Fruit fly (Drosophila melanogaster) whole organism, embryonic: ENCODE measurements around the gene CG12171.

Experiments
- Atf6 ChIP-seq: fragments of 200-800 bp; sonication (Bioruptor generic); IDR thresholded peaks from 2 replicates; pipeline ENCODE4 v1.3.6; 2022; ENCODE audit warnings: missing biosample characterization, missing genetic modification characterization
- B-H2 ChIP-seq: fragments of 200-800 bp; sonication (Bioruptor generic); optimal IDR thresholded peaks from 2 replicates; lab custom pipeline; 2018; ENCODE audit warnings: missing biosample characterization, mild to moderate bottlenecking, missing genetic modification characterization
- CG10209 ChIP-seq: fragments of 200-800 bp; sonication (Bioruptor generic); optimal IDR thresholded peaks from 3 replicates; lab custom pipeline; 2017; ENCODE audit warnings: missing biosample characterization, mild to moderate bottlenecking, missing genetic modification characterization, missing genetic modification reagents
- CG11456 ChIP-seq: fragments of 200-800 bp; sonication (Bioruptor generic); IDR thresholded peaks from 3 replicates; pipeline ENCODE4 v1.3.6; 2022; ENCODE audit warnings: missing biosample characterization, missing genetic modification characterization
- CG12071 ChIP-seq: fragments of 200-800 bp; sonication (Bioruptor generic); optimal IDR thresholded peaks from 3 replicates; lab custom pipeline; 2018; ENCODE audit warnings: missing biosample characterization, mild to moderate bottlenecking, missing genetic modification characterization
- CG12236 ChIP-seq: fragments of 200-800 bp; sonication (Bioruptor generic); optimal IDR thresholded peaks from 2 replicates; lab custom pipeline; 2016; ENCODE audit warnings: missing biosample characterization, missing genetic modification characterization
- CG13894 ChIP-seq: fragments of 200-800 bp; sonication (Bioruptor generic); optimal IDR thresholded peaks from 3 replicates; lab custom pipeline; 2018; ENCODE audit warnings: missing biosample characterization, mild to moderate bottlenecking, missing genetic modification characterization, moderate library complexity
- CG1602 ChIP-seq: fragments of 200-800 bp; sonication (Bioruptor generic); optimal IDR thresholded peaks from 3 replicates; lab custom pipeline; 2016; ENCODE audit warnings: missing biosample characterization, missing genetic modification characterization
- CG16863 ChIP-seq: fragments of 200-800 bp; sonication (Bioruptor generic); optimal IDR thresholded peaks from 3 replicates; lab custom pipeline; 2016; ENCODE audit warnings: missing biosample characterization, missing genetic modification characterization
- CG17359 ChIP-seq: fragments of 200-800 bp; sonication (Bioruptor generic); optimal IDR thresholded peaks from 3 replicates; lab custom pipeline; 2018; ENCODE audit warnings: missing biosample characterization, mild to moderate bottlenecking, missing genetic modification characterization, moderate library complexity
- CG17912 ChIP-seq: fragments of 200-800 bp; sonication (Bioruptor generic); optimal IDR thresholded peaks from 2 replicates; lab custom pipeline; 2018; ENCODE audit warnings: missing biosample characterization, mild to moderate bottlenecking, missing genetic modification characterization
- CG18011 ChIP-seq: fragments of 200-800 bp; sonication (Bioruptor generic); optimal IDR thresholded peaks from 2 replicates; lab custom pipeline; 2017; ENCODE audit warnings: missing biosample characterization, missing genetic modification characterization, mild to moderate bottlenecking, moderate library complexity, missing genotype
- CG30020 ChIP-seq: fragments of 200-800 bp; optimal IDR thresholded peaks from 2 replicates; lab custom pipeline; 2019; ENCODE audit warnings: missing biosample characterization, mild to moderate bottlenecking, missing genetic modification characterization, moderate library complexity
- CG31365 ChIP-seq: fragments of 200-800 bp; sonication (Bioruptor generic); optimal IDR thresholded peaks from 2 replicates; lab custom pipeline; 2018; ENCODE audit warnings: missing biosample characterization, mild to moderate bottlenecking, missing genetic modification characterization
- CG3407 ChIP-seq: fragments of 200-800 bp; sonication (Bioruptor generic); optimal IDR thresholded peaks from 2 replicates; lab custom pipeline; 2018; ENCODE audit warnings: missing biosample characterization, mild to moderate bottlenecking, missing genetic modification characterization
- CG4328 ChIP-seq: fragments of 200-800 bp; sonication (Bioruptor generic); optimal IDR thresholded peaks from 3 replicates; lab custom pipeline; 2017; ENCODE audit warnings: missing biosample characterization, missing genetic modification reagents, missing genetic modification characterization
- CG6654 ChIP-seq: fragments of 200-800 bp; sonication (Bioruptor generic); optimal IDR thresholded peaks from 2 replicates; lab custom pipeline; 2017; ENCODE audit warnings: missing biosample characterization, mild to moderate bottlenecking, missing genetic modification characterization
- CG7963 ChIP-seq: fragments of 200-800 bp; sonication (Bioruptor generic); IDR thresholded peaks from 3 replicates; pipeline ENCODE4 v1.3.6; 2022; ENCODE audit warnings: missing biosample characterization, missing genetic modification characterization; ENCODE audit not compliant: partially characterized antibody
- CHES-1-like ChIP-seq: fragments of 200-800 bp; sonication (Bioruptor generic); optimal IDR thresholded peaks from 2 replicates; lab custom pipeline; 2016; ENCODE audit warnings: missing biosample characterization, missing genetic modification characterization
- Chrac-16 ChIP-seq: fragments of 200-800 bp; sonication (Bioruptor generic); optimal IDR thresholded peaks from 3 replicates; lab custom pipeline; 2016; ENCODE audit warnings: missing biosample characterization, missing genetic modification characterization
- HmgD ChIP-seq: fragments of 200-800 bp; sonication (Bioruptor generic); optimal IDR thresholded peaks from 3 replicates; lab custom pipeline; 2016; ENCODE audit warnings: missing biosample characterization, missing genetic modification characterization
- Hmx ChIP-seq: fragments of 200-800 bp; sonication (Bioruptor generic); optimal IDR thresholded peaks from 2 replicates; lab custom pipeline; 2016; ENCODE audit warnings: missing biosample characterization, missing genetic modification characterization
- Hr39 ChIP-seq: fragments of >200 bp; optimal IDR thresholded peaks from 2 replicates; lab custom pipeline; 2017
- Max ChIP-seq: fragments of 200-800 bp; sonication (Bioruptor generic); optimal IDR thresholded peaks from 2 replicates; lab custom pipeline; 2016; ENCODE audit warnings: missing biosample characterization, mild to moderate bottlenecking, missing genetic modification characterization
- NFAT ChIP-seq: fragments of 200-800 bp; sonication (Bioruptor generic); IDR thresholded peaks from 2 replicates; pipeline ENCODE4 v1.3.6; 2022; ENCODE audit warnings: missing biosample characterization, missing genetic modification characterization
- Taf1 ChIP-seq: fragments of 200-800 bp; sonication (Bioruptor generic); IDR thresholded peaks from 2 replicates; pipeline ENCODE4 v1.3.6; 2022; ENCODE audit warnings: missing biosample characterization, missing genetic modification characterization
- Trl ChIP-seq, 3 experiments: fragments of >200 bp in 2 of 3; fragments of 200-800 bp in 1 of 3; sonication (Bioruptor generic) in 1 of 3; optimal IDR thresholded peaks; 2 replicates in 1 of 3; 3 replicates in 2 of 3; lab custom pipeline; 2016 to 2017; ENCODE audit warnings: missing biosample characterization in 1 of 3, missing genetic modification characterization in 1 of 3
- bbx ChIP-seq: fragments of 200-800 bp; sonication (Bioruptor generic); IDR thresholded peaks from 2 replicates; pipeline ENCODE4 v1.3.6; 2022; ENCODE audit warnings: missing biosample characterization, missing genetic modification characterization; ENCODE audit not compliant: partially characterized antibody
- bcd ChIP-seq: fragments of 200-800 bp; sonication (Bioruptor generic); optimal IDR thresholded peaks from 2 replicates; lab custom pipeline; 2017; ENCODE audit warnings: missing biosample characterization, mild to moderate bottlenecking, missing genetic modification characterization
- cato ChIP-seq: fragments of 200-800 bp; sonication (Bioruptor generic); optimal IDR thresholded peaks from 2 replicates; lab custom pipeline; 2016; ENCODE audit warnings: missing biosample characterization, missing genetic modification characterization, borderline replicate concordance
- crol ChIP-seq: fragments of 200-800 bp; sonication (Bioruptor generic); IDR thresholded peaks from 2 replicates; pipeline ENCODE4 v1.3.6; 2022; ENCODE audit warnings: missing biosample characterization, missing genetic modification characterization
- da ChIP-seq: fragments of 200-800 bp; sonication (Bioruptor generic); optimal IDR thresholded peaks from 2 replicates; lab custom pipeline; 2016; ENCODE audit warnings: missing biosample characterization, missing genetic modification characterization
- dan ChIP-seq: fragments of 200-800 bp; sonication (Bioruptor generic); IDR thresholded peaks from 2 replicates; pipeline ENCODE4 v1.3.6; 2022; ENCODE audit warnings: missing biosample characterization, missing genetic modification characterization
- dm ChIP-seq: fragments of 200-800 bp; sonication (Bioruptor generic); optimal IDR thresholded peaks from 3 replicates; lab custom pipeline; 2016; ENCODE audit warnings: missing biosample characterization, missing genetic modification characterization
- dpn ChIP-seq, 2 experiments: fragments of 200-800 bp; sonication (Bioruptor generic); optimal IDR thresholded peaks; 3 replicates each; lab custom pipeline; 2016; ENCODE audit warnings: missing biosample characterization in 2 of 2, missing genetic modification characterization in 2 of 2
- eyg ChIP-seq: fragments of 200-800 bp; sonication (Bioruptor generic); optimal IDR thresholded peaks from 3 replicates; lab custom pipeline; 2016; ENCODE audit warnings: missing biosample characterization, missing genetic modification characterization
- fd102C ChIP-seq: fragments of 200-800 bp; sonication (Bioruptor generic); optimal IDR thresholded peaks from 2 replicates; lab custom pipeline; 2018; ENCODE audit warnings: missing biosample characterization, mild to moderate bottlenecking, missing genetic modification characterization, moderate library complexity
- gcm ChIP-seq: fragments of 200-800 bp; sonication (Bioruptor generic); optimal IDR thresholded peaks from 2 replicates; lab custom pipeline; 2019; ENCODE audit warnings: missing biosample characterization, mild to moderate bottlenecking, missing genetic modification characterization, moderate library complexity
- lbe ChIP-seq: fragments of 200-800 bp; sonication (Bioruptor generic); optimal IDR thresholded peaks from 2 replicates; lab custom pipeline; 2016; ENCODE audit warnings: missing biosample characterization, mild to moderate bottlenecking, missing genetic modification characterization
- lov ChIP-seq, 2 experiments: fragments of 200-800 bp in 1 of 2; fragments of >200 bp in 1 of 2; sonication (Bioruptor generic) in 1 of 2; IDR thresholded peaks in 1 of 2; optimal IDR thresholded peaks in 1 of 2; 2 replicates in 1 of 2; 3 replicates in 1 of 2; pipeline versions ENCODE4 v1.3.6 to Lab custom; 2017 to 2022; ENCODE audit warnings: missing biosample characterization in 1 of 2, missing genetic modification characterization in 1 of 2
- nerfin-1 ChIP-seq: fragments of 200-800 bp; sonication (Bioruptor generic); optimal IDR thresholded peaks from 3 replicates; lab custom pipeline; 2019; ENCODE audit warnings: missing biosample characterization, mild to moderate bottlenecking, missing genetic modification characterization, moderate library complexity
- psq ChIP-seq: fragments of 200-800 bp; sonication (Bioruptor generic); optimal IDR thresholded peaks from 2 replicates; lab custom pipeline; 2017; ENCODE audit warnings: missing biosample characterization, missing genetic modification characterization
- seq ChIP-seq: fragments of 200-800 bp; sonication (Bioruptor generic); IDR thresholded peaks from 2 replicates; pipeline ENCODE4 v1.3.6; 2022; ENCODE audit warnings: missing biosample characterization, missing genetic modification characterization
- so ChIP-seq: fragments of 200-800 bp; sonication (Bioruptor generic); IDR thresholded peaks from 3 replicates; pipeline ENCODE4 v1.3.6; 2022; ENCODE audit warnings: missing biosample characterization, missing genetic modification characterization
- ttk ChIP-seq: fragments of 200-800 bp; sonication (Bioruptor generic); IDR thresholded peaks from 2 replicates; pipeline ENCODE4 v2.1.2; 2022; ENCODE audit warnings: missing biosample characterization, missing genetic modification characterization
- unc-4 ChIP-seq: fragments of 200-800 bp; sonication (Bioruptor generic); IDR thresholded peaks from 2 replicates; pipeline ENCODE4 v1.3.6; 2022; ENCODE audit warnings: missing biosample characterization, missing genetic modification characterization; ENCODE audit not compliant: partially characterized antibody
- wdn ChIP-seq: fragments of 200-800 bp; sonication (Bioruptor generic); IDR thresholded peaks from 2 replicates; pipeline ENCODE4 v1.3.6; 2022; ENCODE audit warnings: missing biosample characterization, missing genetic modification characterization
- wek ChIP-seq: fragments of 200-800 bp; sonication (Bioruptor generic); optimal IDR thresholded peaks from 3 replicates; lab custom pipeline; 2018; ENCODE audit warnings: missing biosample characterization, mild to moderate bottlenecking, missing genetic modification characterization, moderate library complexity
- z ChIP-seq: fragments of 200-800 bp; sonication (Bioruptor generic); IDR thresholded peaks from 3 replicates; pipeline ENCODE4 v1.3.6; 2022; ENCODE audit warnings: missing biosample characterization, missing genetic modification characterization

Gene CG12171

dm6 chr3R:5672658-5673217 is 39.3 kb downstream of the CG12171 start (continued):
- TF ChIP-seq crol (GFP tag; lab: Robert Waterston, UW), result peak; percentile 86
- TF ChIP-seq CG18011 (GFP tag; lab: Kevin White, UChicago), result peak; percentile 63
- no peak for TF ChIP-seq CG7963 (GFP tag; lab: Robert Waterston, UW)
- TF ChIP-seq Trl (optimal IDR thresholded peaks at IDR 0.05; lab: Kevin White, UChicago), result peak in 1 of 2 experiments; percentile 62
- peak; percentile 74 for TF ChIP-seq Trl (GFP tag; optimal IDR thresholded peaks at IDR 0.05; lab: Kevin White, UChicago)
- TF ChIP-seq Hmx (GFP tag; lab: Kevin White, UChicago), result no peak
- TF ChIP-seq CG12236 (GFP tag; lab: Kevin White, UChicago), result peak; percentile 50
- TF ChIP-seq CG30020, result peak; percentile 21
- 0 out of 2 replicates have a peak, but pooled peaks have one; percentile 24 for TF ChIP-seq wdn (GFP tag; lab: Robert Waterston, UW)
- no peak for TF ChIP-seq CG11456 (GFP tag; lab: Robert Waterston, UW)
- peak; percentile 93 for TF ChIP-seq CG17912 (GFP tag; lab: Kevin White, UChicago)
- peak; percentile 91 for TF ChIP-seq CG3407
- peak; percentile 12 for TF ChIP-seq lbe
- TF ChIP-seq so (GFP tag; lab: Robert Waterston, UW), result peak; percentile 68; the same call in 1 of the 3 replicates
- no peak for TF ChIP-seq NFAT (GFP tag; lab: Robert Waterston, UW)
- peak; percentile 78 for TF ChIP-seq CG10209 (GFP tag; lab: Kevin White, UChicago)
- TF ChIP-seq Chrac-16 (GFP tag; lab: Kevin White, UChicago), result no peak
- TF ChIP-seq HmgD, result peak; percentile 11
- TF ChIP-seq CG6654, result peak; percentile 25
- peak; percentile 48; the same call in 1 of the 2 replicates for TF ChIP-seq seq (GFP tag; lab: Robert Waterston, UW)
- TF ChIP-seq CG17359 (tag; lab: Kevin White, UChicago), result peak; percentile 82
- peak; percentile 67 for TF ChIP-seq fd102C (GFP tag; lab: Kevin White, UChicago)
- 0 out of 2 replicates have a peak, but pooled peaks have one; percentile 18 for TF ChIP-seq unc-4 (GFP tag; lab: Robert Waterston, UW)
- TF ChIP-seq B-H2 (GFP tag; lab: Kevin White, UChicago), result peak; percentile 80
- TF ChIP-seq z (GFP tag; lab: Robert Waterston, UW), result 0 out of 3 replicates have a peak, but pooled peaks have one; percentile 42
- no peak for TF ChIP-seq ttk (GFP tag; lab: Robert Waterston, UW)
- TF ChIP-seq eyg (GFP tag; lab: Kevin White, UChicago), result peak; percentile 81
- peak; percentile 57 for TF ChIP-seq bcd (GFP tag; lab: Kevin White, UChicago)
- TF ChIP-seq dan (GFP tag; lab: Robert Waterston, UW), result no peak
- peak; percentile 27 for TF ChIP-seq CG1602
- TF ChIP-seq Atf6 (GFP tag; lab: Robert Waterston, UW), result peak; percentile 62
- TF ChIP-seq Taf1 (GFP tag; lab: Robert Waterston, UW), result 0 out of 2 replicates have a peak, but pooled peaks have one; percentile 16
- TF ChIP-seq CG16863 (GFP tag; lab: Kevin White, UChicago), result peak; percentile 67
- TF ChIP-seq lov (optimal IDR thresholded peaks at IDR 0.05; lab: Kevin White, UChicago), result no peak
- peak; percentile 77; the same call in 2 of the 3 replicates for TF ChIP-seq lov (GFP tag; IDR thresholded peaks at IDR 0.05; lab: Robert Waterston, UW)
- peak; percentile 80 for TF ChIP-seq nerfin-1
- peak; percentile 57 for TF ChIP-seq CHES-1-like (GFP tag; lab: Kevin White, UChicago)
- TF ChIP-seq CG31365, result peak; percentile 87
- TF ChIP-seq gcm, result peak; percentile 91
- no peak for TF ChIP-seq cato (GFP tag; lab: Kevin White, UChicago)
- TF ChIP-seq wek (GFP tag; lab: Kevin White, UChicago), result peak; percentile 96
- TF ChIP-seq dpn (GFP tag; optimal IDR thresholded peaks at IDR 0.05; lab: Kevin White, UChicago), result peak; percentile 40 to 41
- no peak for TF ChIP-seq da (GFP tag; lab: Kevin White, UChicago)
- TF ChIP-seq Max (GFP tag; lab: Kevin White, UChicago), result peak; percentile 78
- peak; percentile 90 for TF ChIP-seq CG4328 (GFP tag; lab: Kevin White, UChicago)
- 0 out of 2 replicates have a peak, but pooled peaks have one; percentile 39 for TF ChIP-seq bbx (GFP tag; lab: Robert Waterston, UW)
- peak; percentile 81 for TF ChIP-seq dm (GFP tag; lab: Kevin White, UChicago)
- no peak for TF ChIP-seq CG13894
- TF ChIP-seq Hr39 (lab: Kevin White, UChicago), result no peak
- TF ChIP-seq psq (GFP tag; lab: Kevin White, UChicago), result peak; percentile 36
- peak; percentile 94 for TF ChIP-seq CG12071 (GFP tag; lab: Kevin White, UChicago)
